Worm (Caenorhabditis elegans): Measurements from ENCODE around the gene F41E6.1.

- TF ChIP-seq F44E2.7 (GFP tag; IDR thresholded peaks at IDR 0.05): no peak
- peak; percentile 35 for TF ChIP-seq ces-1 (GFP tag; optimal IDR thresholded peaks at IDR 0.05)
- TF ChIP-seq nhr-77 (tag; optimal IDR thresholded peaks at IDR 0.05): peak; percentile 95
- TF ChIP-seq R02D3.7 (tag; optimal IDR thresholded peaks at IDR 0.05): no peak
- no peak for TF ChIP-seq lin-39 (tag; optimal IDR thresholded peaks at IDR 0.05)
- TF ChIP-seq zag-1 (tag; optimal IDR thresholded peaks at IDR 0.05): no peak
- peak; percentile 92 for TF ChIP-seq pha-4 (GFP tag; IDR thresholded peaks at IDR 0.05)
- TF ChIP-seq pha-4 (tag; optimal IDR thresholded peaks at IDR 0.05): no peak
- no peak for TF ChIP-seq ztf-11 (tag; optimal IDR thresholded peaks at IDR 0.05)
- peak; percentile 43 to 92 for TF ChIP-seq lsy-2 (tag; optimal IDR thresholded peaks at IDR 0.05)
- TF ChIP-seq tra-1 (GFP tag; IDR thresholded peaks at IDR 0.05): peak; percentile 95
- TF ChIP-seq daf-8 (GFP tag; IDR thresholded peaks at IDR 0.05): no peak
- TF ChIP-seq egl-27 (tag; optimal IDR thresholded peaks at IDR 0.05): no peak
- no peak for TF ChIP-seq ZK546.5 (tag; optimal IDR thresholded peaks at IDR 0.05)
Measured at ce11 chrV:8606099-8606696, 16.2 kb upstream of the F41E6.1 start, which contains the start of gene vps-60.
